Worm (Caenorhabditis elegans): ENCODE data around the gene R06F6.14.

Gene R06F6.14

DNA sequence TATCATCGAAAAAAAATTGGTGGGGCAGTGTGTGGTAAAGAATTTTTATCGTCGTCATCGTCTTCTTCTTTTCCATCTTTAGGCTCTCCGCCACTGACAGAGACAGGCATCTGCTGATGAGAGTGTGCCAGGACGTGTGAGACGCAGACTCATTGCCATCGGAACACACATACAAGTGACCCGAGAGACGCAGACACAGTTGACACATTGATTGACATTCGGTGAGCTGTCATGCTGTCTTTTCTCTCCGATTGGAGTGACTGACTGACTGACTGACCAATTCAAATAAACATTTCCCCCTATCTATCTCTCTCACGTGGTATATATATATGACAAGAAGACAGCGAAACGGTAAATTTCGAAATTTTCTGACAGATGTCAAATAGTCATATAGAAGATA is 42.0 kb downstream of the R06F6.14 start (continued):
- TF ChIP-seq nhr-42 (GFP tag; IDR thresholded peaks at IDR 0.05): 0 out of 2 replicates have a peak, but pooled peaks have one; percentile 53
- TF ChIP-seq zip-11 (GFP tag; IDR thresholded peaks at IDR 0.05): no peak
- TF ChIP-seq nhr-237 (tag; optimal IDR thresholded peaks at IDR 0.05): no peak
- no peak for TF ChIP-seq ceh-62 (tag; optimal IDR thresholded peaks at IDR 0.05)
- no peak for TF ChIP-seq egl-27 (tag; optimal IDR thresholded peaks at IDR 0.05)
- no peak for TF ChIP-seq Y75B8A.6 (GFP tag; IDR thresholded peaks at IDR 0.05)
- no peak for TF ChIP-seq ZK546.5 (tag; optimal IDR thresholded peaks at IDR 0.05)
- TF ChIP-seq nhr-111 (GFP tag; optimal IDR thresholded peaks at IDR 0.05): no peak
- peak; percentile 90 for TF ChIP-seq nhr-48 (tag; optimal IDR thresholded peaks at IDR 0.05)
- no peak for TF ChIP-seq vab-7 (GFP tag; IDR thresholded peaks at IDR 0.05)
- no peak for TF ChIP-seq F10B5.3 (tag; optimal IDR thresholded peaks at IDR 0.05)
- TF ChIP-seq nhr-41 (GFP tag; IDR thresholded peaks at IDR 0.05): peak; percentile 81; the same call in 1 of the 2 replicates
- peak; percentile 62; the same call in 1 of the 2 replicates for TF ChIP-seq zfp-3 (GFP tag; conservative IDR thresholded peaks at IDR 0.05)
- peak; percentile 62 for TF ChIP-seq set-16 (GFP tag; IDR thresholded peaks at IDR 0.05)
- no peak for TF ChIP-seq nhr-76 (tag; optimal IDR thresholded peaks at IDR 0.05)
- TF ChIP-seq lin-13 (GFP tag; optimal IDR thresholded peaks at IDR 0.05): peak; percentile 47
- no peak for TF ChIP-seq daf-12 (tag; optimal IDR thresholded peaks at IDR 0.05)
- no peak for TF ChIP-seq aly-2 (tag; optimal IDR thresholded peaks at IDR 0.05)
- TF ChIP-seq pqm-1 (tag; optimal IDR thresholded peaks at IDR 0.05): peak; percentile 22
- peak; percentile 97 for TF ChIP-seq dmd-6 (GFP tag; IDR thresholded peaks at IDR 0.05)
- TF ChIP-seq lin-38 (GFP tag; IDR thresholded peaks at IDR 0.05): peak; percentile 55
- TF ChIP-seq madf-5 (GFP tag; IDR thresholded peaks at IDR 0.05): no peak
- peak; percentile 67; the same call in 1 of the 2 replicates for TF ChIP-seq hmg-1.1 (GFP tag; IDR thresholded peaks at IDR 0.05)
- TF ChIP-seq Y48G9A.11 (GFP tag; IDR thresholded peaks at IDR 0.05): no peak
- TF ChIP-seq lin-39 (tag; optimal IDR thresholded peaks at IDR 0.05): no peak
- no peak for TF ChIP-seq lim-7 (GFP tag; IDR thresholded peaks at IDR 0.05)
- no peak for TF ChIP-seq cey-2 (tag; optimal IDR thresholded peaks at IDR 0.05; ENCODE audit: borderline replicate concordance, insufficient read depth)
- TF ChIP-seq lin-15B (tag; optimal IDR thresholded peaks at IDR 0.05): no peak
- TF ChIP-seq zag-1 (tag; optimal IDR thresholded peaks at IDR 0.05): no peak
- peak; percentile 66 for TF ChIP-seq T26A8.4 (GFP tag; IDR thresholded peaks at IDR 0.05)
- peak; percentile 89 for TF ChIP-seq nhr-102 (tag; optimal IDR thresholded peaks at IDR 0.05)
- TF ChIP-seq mep-1 (tag; optimal IDR thresholded peaks at IDR 0.05): peak; percentile 80
- TF ChIP-seq mes-2 (tag; optimal IDR thresholded peaks at IDR 0.05; ENCODE audit: poor library complexity, severe bottlenecking): peak; percentile 50
- peak; percentile 66 for TF ChIP-seq nhr-28 (tag; optimal IDR thresholded peaks at IDR 0.05)
- peak; percentile 48 for TF ChIP-seq dpl-1 (GFP tag; optimal IDR thresholded peaks at IDR 0.05)
- TF ChIP-seq tra-1 (GFP tag; IDR thresholded peaks at IDR 0.05): peak; percentile 98
- TF ChIP-seq ceh-28 (tag; optimal IDR thresholded peaks at IDR 0.05): no peak
- TF ChIP-seq spr-3 (GFP tag; optimal IDR thresholded peaks at IDR 0.05): no peak
- peak; percentile 75 for TF ChIP-seq php-3 (GFP tag; IDR thresholded peaks at IDR 0.05)
- TF ChIP-seq dmd-9 (GFP tag; IDR thresholded peaks at IDR 0.05): no peak
- TF ChIP-seq ces-1 (GFP tag; optimal IDR thresholded peaks at IDR 0.05): no peak
- TF ChIP-seq rbr-2 (tag; optimal IDR thresholded peaks at IDR 0.05): peak; percentile 55
- TF ChIP-seq mdl-1 (tag; optimal IDR thresholded peaks at IDR 0.05): peak in 1 of 2 experiments; percentile 57
- TF ChIP-seq nhr-11 (tag; optimal IDR thresholded peaks at IDR 0.05): no peak
- no peak for TF ChIP-seq unc-39 (tag; optimal IDR thresholded peaks at IDR 0.05)
- no peak for TF ChIP-seq daf-19 (GFP tag; conservative IDR thresholded peaks at IDR 0.05)
- no peak for TF ChIP-seq daf-8 (GFP tag; IDR thresholded peaks at IDR 0.05)
- peak; percentile 59; the same call in 1 of the 2 replicates for TF ChIP-seq saeg-2 (GFP tag; IDR thresholded peaks at IDR 0.05)
- peak; percentile 42; the same call in 1 of the 2 replicates for TF ChIP-seq madf-9 (GFP tag; conservative IDR thresholded peaks at IDR 0.05)
- TF ChIP-seq F49E8.2 (tag; optimal IDR thresholded peaks at IDR 0.05; ENCODE audit: borderline replicate concordance): no peak
- TF ChIP-seq duxl-1 (tag; optimal IDR thresholded peaks at IDR 0.05; ENCODE audit: poor library complexity): no peak
- TF ChIP-seq nhr-6 (tag; optimal IDR thresholded peaks at IDR 0.05): peak; percentile 69

Data from whole organism, L4 larva.